Worm (Caenorhabditis elegans) whole organism, L4 larva: ENCODE data around the gene mam-7.

ENCODE experiments used
- D1046.2 ChIP-seq: fragments of 200-800 bp; sonication (Bioruptor generic); IDR thresholded peaks from 2 replicates; pipeline ENCODE4 v1.3.6; 2022; ENCODE audit warnings: missing genetic modification characterization, missing compliant biosample characterization
- F10B5.3 ChIP-seq: sonication (generic microtip); optimal IDR thresholded peaks from 2 replicates; lab custom pipeline; 2016; ENCODE audit warnings: mild to moderate bottlenecking, missing genetic modification characterization, missing compliant biosample characterization
- F26F4.8 ChIP-seq: fragments of 200-800 bp; sonication (Bioruptor generic); conservative IDR thresholded peaks from 2 replicates; pipeline ENCODE4 v1.3.6; 2022; ENCODE audit warnings: missing genetic modification characterization, missing compliant biosample characterization
- F44E2.7 ChIP-seq: fragments of 200-800 bp; sonication (Bioruptor generic); IDR thresholded peaks from 2 replicates; pipeline ENCODE4 v2.1.2; 2022; ENCODE audit warnings: missing genetic modification characterization, missing compliant biosample characterization
- R02D3.7 ChIP-seq: fragments of 150-350 bp; sonication (generic microtip); optimal IDR thresholded peaks from 3 replicates; lab custom pipeline; 2014; ENCODE audit warnings: missing biosample characterization, missing genetic modification characterization
- Y48G9A.11 ChIP-seq: fragments of 200-800 bp; sonication (Bioruptor generic); IDR thresholded peaks from 2 replicates; pipeline ENCODE4 v1.3.6; 2022; ENCODE audit warnings: missing genetic modification reagents, missing genetic modification characterization, missing compliant biosample characterization
- Y5F2A.4 ChIP-seq: fragments of 200-800 bp; sonication (Bioruptor generic); optimal IDR thresholded peaks from 2 replicates; lab custom pipeline; 2018; ENCODE audit warnings: mild to moderate bottlenecking, missing genetic modification characterization, missing compliant biosample characterization
- Y75B8A.6 ChIP-seq: fragments of 200-800 bp; sonication (Bioruptor generic); IDR thresholded peaks from 2 replicates; pipeline ENCODE4 v1.3.6; 2022; ENCODE audit warnings: missing genetic modification reagents, missing genetic modification characterization, missing compliant biosample characterization
- ZK546.5 ChIP-seq, 2 experiments: sonication (generic microtip); optimal IDR thresholded peaks; 2 replicates each; lab custom pipeline; 2017; ENCODE audit warnings: missing biosample characterization in 2 of 2, missing genetic modification characterization in 2 of 2
- aha-1 ChIP-seq: fragments of 150-350 bp; peaks from one replicate; lab custom pipeline; 2014; ENCODE audit warnings: missing biosample characterization, missing genetic modification characterization
- arid-1 ChIP-seq: fragments of 200-800 bp; sonication (Bioruptor generic); conservative IDR thresholded peaks from 2 replicates; pipeline ENCODE4 v1.3.6; 2022; ENCODE audit warnings: missing genetic modification reagents, missing genetic modification characterization, missing compliant biosample characterization
- ceh-28 ChIP-seq: fragments of 150-350 bp; optimal IDR thresholded peaks from 2 replicates; lab custom pipeline; 2014; ENCODE audit warnings: missing biosample characterization, missing genetic modification reagents, missing genetic modification characterization
- cey-2 ChIP-seq: sonication (generic microtip); optimal IDR thresholded peaks from 3 replicates; lab custom pipeline; 2017; ENCODE audit warnings: missing genetic modification characterization, mild to moderate bottlenecking, missing compliant biosample characterization, antibody characterized with exemption, borderline replicate concordance; ENCODE audit not compliant: insufficient read depth
- ctbp-1 ChIP-seq: fragments of 200-800 bp; sonication (Bioruptor generic); IDR thresholded peaks from 2 replicates; pipeline ENCODE4 v1.3.6; 2022; ENCODE audit warnings: missing genetic modification reagents, missing genetic modification characterization, missing compliant biosample characterization
- daf-16 ChIP-seq, 3 experiments: sonication (generic microtip); optimal IDR thresholded peaks; 2 replicates each; lab custom pipeline; 2016 to 2017; ENCODE audit warnings: missing genetic modification characterization in 3 of 3, missing genetic modification reagents in 3 of 3, mild to moderate bottlenecking in 2 of 3, missing compliant biosample characterization in 2 of 3, missing biosample characterization in 1 of 3, moderate library complexity in 1 of 3
- daf-8 ChIP-seq: fragments of 200-800 bp; sonication (Bioruptor generic); IDR thresholded peaks from 2 replicates; pipeline ENCODE4 v1.3.6; 2022; ENCODE audit warnings: missing genetic modification characterization, missing compliant biosample characterization
- dmd-6 ChIP-seq: fragments of 200-800 bp; sonication (Bioruptor generic); IDR thresholded peaks from 2 replicates; pipeline ENCODE4 v1.3.6; 2022; ENCODE audit warnings: missing genetic modification reagents, missing genetic modification characterization, missing compliant biosample characterization
- dve-1 ChIP-seq: sonication (generic microtip); optimal IDR thresholded peaks from 2 replicates; lab custom pipeline; 2017; ENCODE audit warnings: antibody characterized with exemption, mild to moderate bottlenecking, missing genetic modification characterization, missing compliant biosample characterization; ENCODE audit not compliant: insufficient read depth
- egl-43 ChIP-seq: fragments of 200-800 bp; sonication (Bioruptor generic); IDR thresholded peaks from 2 replicates; pipeline ENCODE4 v1.3.6; 2022; ENCODE audit warnings: missing genetic modification reagents, missing genetic modification characterization, missing compliant biosample characterization
- hlh-11 ChIP-seq: fragments of 200-800 bp; sonication (Bioruptor generic); optimal IDR thresholded peaks from 2 replicates; lab custom pipeline; 2018; ENCODE audit warnings: mild to moderate bottlenecking, missing genetic modification characterization, missing compliant biosample characterization
- hlh-30 ChIP-seq: sonication (generic microtip); optimal IDR thresholded peaks from 2 replicates; lab custom pipeline; 2017; ENCODE audit warnings: antibody characterized with exemption, mild to moderate bottlenecking, missing genetic modification characterization, missing compliant biosample characterization; ENCODE audit not compliant: insufficient read depth
- lim-7 ChIP-seq: fragments of 200-800 bp; sonication (Bioruptor generic); IDR thresholded peaks from 2 replicates; pipeline ENCODE4 v1.3.6; 2022; ENCODE audit warnings: missing genetic modification characterization, missing compliant biosample characterization
- lin-1 ChIP-seq: fragments of 200-800 bp; sonication (Bioruptor generic); IDR thresholded peaks from 2 replicates; pipeline ENCODE4 v1.3.6; 2022; ENCODE audit warnings: missing genetic modification reagents, missing genetic modification characterization, missing compliant biosample characterization
- lin-15B ChIP-seq: fragments of 150-350 bp; sonication (generic microtip); optimal IDR thresholded peaks from 3 replicates; lab custom pipeline; 2014; ENCODE audit warnings: missing biosample characterization, missing genetic modification characterization
- lin-38 ChIP-seq: fragments of 200-800 bp; sonication (Bioruptor generic); IDR thresholded peaks from 2 replicates; pipeline ENCODE4 v1.3.6; 2022; ENCODE audit warnings: missing genetic modification reagents, missing genetic modification characterization, missing compliant biosample characterization
- lin-39 ChIP-seq: fragments of 150-350 bp; optimal IDR thresholded peaks from 2 replicates; lab custom pipeline; 2014; ENCODE audit warnings: missing biosample characterization, missing genetic modification reagents, missing genetic modification characterization
- lir-3 ChIP-seq: sonication (generic microtip); optimal IDR thresholded peaks from 2 replicates; lab custom pipeline; 2016; ENCODE audit warnings: mild to moderate bottlenecking, missing genetic modification characterization, missing compliant biosample characterization
- mdt-29 ChIP-seq: fragments of 200-800 bp; sonication (Bioruptor generic); IDR thresholded peaks from 2 replicates; pipeline ENCODE4 v1.3.6; 2022; ENCODE audit warnings: missing genetic modification reagents, missing genetic modification characterization, missing compliant biosample characterization
- mep-1 ChIP-seq: fragments of 150-350 bp; sonication (generic microtip); optimal IDR thresholded peaks from 3 replicates; lab custom pipeline; 2014; ENCODE audit warnings: missing biosample characterization, missing genetic modification characterization
- mes-2 ChIP-seq: sonication (generic microtip); optimal IDR thresholded peaks from 2 replicates; lab custom pipeline; 2016; ENCODE audit warnings: missing genotype, mild to moderate bottlenecking, missing genetic modification characterization, missing compliant biosample characterization; ENCODE audit not compliant: poor library complexity, severe bottlenecking
- mxl-2 ChIP-seq: fragments of 200-800 bp; sonication (Bioruptor generic); conservative IDR thresholded peaks from 2 replicates; pipeline ENCODE4 v1.3.6; 2022; ENCODE audit warnings: missing genetic modification reagents, missing genetic modification characterization, missing compliant biosample characterization
- nhr-10 ChIP-seq: fragments of 150-350 bp; optimal IDR thresholded peaks from 2 replicates; lab custom pipeline; 2014; ENCODE audit warnings: missing biosample characterization, missing genetic modification characterization
- nhr-102 ChIP-seq: sonication (generic microtip); optimal IDR thresholded peaks from 2 replicates; lab custom pipeline; 2016; ENCODE audit warnings: mild to moderate bottlenecking, missing genetic modification characterization, moderate library complexity, missing compliant biosample characterization
- nhr-11 ChIP-seq: fragments of 150-350 bp; optimal IDR thresholded peaks from 2 replicates; lab custom pipeline; 2014; ENCODE audit warnings: missing biosample characterization, missing genetic modification characterization
- nhr-28 ChIP-seq: fragments of 150-350 bp; optimal IDR thresholded peaks from 2 replicates; lab custom pipeline; 2014; ENCODE audit warnings: missing biosample characterization, missing genetic modification characterization
- nhr-6 ChIP-seq: fragments of 150-350 bp; optimal IDR thresholded peaks from 2 replicates; lab custom pipeline; 2014; ENCODE audit warnings: missing biosample characterization, missing genetic modification characterization
- nhr-77 ChIP-seq: fragments of 150-350 bp; optimal IDR thresholded peaks from 2 replicates; lab custom pipeline; 2014; ENCODE audit warnings: missing biosample characterization, missing genetic modification characterization
- php-3 ChIP-seq: fragments of 200-800 bp; sonication (Bioruptor generic); IDR thresholded peaks from 2 replicates; pipeline ENCODE4 v1.3.6; 2022; ENCODE audit warnings: missing genetic modification reagents, missing genetic modification characterization, missing compliant biosample characterization
- set-16 ChIP-seq: fragments of 200-800 bp; sonication (Bioruptor generic); IDR thresholded peaks from 2 replicates; pipeline ENCODE4 v1.3.6; 2022; ENCODE audit warnings: missing genetic modification reagents, missing genetic modification characterization, missing compliant biosample characterization
- snpc-1.2 ChIP-seq: fragments of 200-800 bp; sonication (Bioruptor generic); IDR thresholded peaks from 2 replicates; pipeline ENCODE4 v1.3.6; 2022; ENCODE audit warnings: missing genetic modification reagents, missing genetic modification characterization, missing compliant biosample characterization
- snpc-4 ChIP-seq: fragments of 150-350 bp; optimal IDR thresholded peaks from 2 replicates; lab custom pipeline; 2014; ENCODE audit warnings: missing biosample characterization, missing genetic modification characterization
- spr-1 ChIP-seq: sonication (generic microtip); optimal IDR thresholded peaks from 2 replicates; lab custom pipeline; 2016; ENCODE audit warnings: mild to moderate bottlenecking, missing genetic modification characterization, missing compliant biosample characterization
- spr-3 ChIP-seq: fragments of 200-800 bp; sonication (Bioruptor generic); optimal IDR thresholded peaks from 2 replicates; lab custom pipeline; 2018; ENCODE audit warnings: mild to moderate bottlenecking, missing genetic modification characterization, missing compliant biosample characterization
- tra-1 ChIP-seq: fragments of 200-800 bp; sonication (Bioruptor generic); IDR thresholded peaks from 2 replicates; pipeline ENCODE4 v1.3.6; 2022; ENCODE audit warnings: missing genetic modification reagents, missing genetic modification characterization, missing compliant biosample characterization
- unc-39 ChIP-seq: sonication (generic microtip); optimal IDR thresholded peaks from 2 replicates; lab custom pipeline; 2017; ENCODE audit warnings: missing biosample characterization, missing genetic modification characterization
- zag-1 ChIP-seq: fragments of 150-350 bp; optimal IDR thresholded peaks from 2 replicates; lab custom pipeline; 2014; ENCODE audit warnings: missing biosample characterization, missing genetic modification characterization
- zfp-2 ChIP-seq: sonication (generic microtip); optimal IDR thresholded peaks from 2 replicates; lab custom pipeline; 2016; ENCODE audit warnings: mild to moderate bottlenecking, missing genetic modification characterization, missing compliant biosample characterization
- zfp-3 ChIP-seq: fragments of 200-800 bp; sonication (Bioruptor generic); conservative IDR thresholded peaks from 2 replicates; pipeline ENCODE4 v1.3.6; 2022; ENCODE audit warnings: missing genetic modification reagents, missing genetic modification characterization, missing compliant biosample characterization
- zip-2 ChIP-seq: fragments of 150-350 bp; optimal IDR thresholded peaks from 2 replicates; lab custom pipeline; 2014; ENCODE audit warnings: missing biosample characterization, missing genetic modification characterization

mam-7 gene

DNA sequence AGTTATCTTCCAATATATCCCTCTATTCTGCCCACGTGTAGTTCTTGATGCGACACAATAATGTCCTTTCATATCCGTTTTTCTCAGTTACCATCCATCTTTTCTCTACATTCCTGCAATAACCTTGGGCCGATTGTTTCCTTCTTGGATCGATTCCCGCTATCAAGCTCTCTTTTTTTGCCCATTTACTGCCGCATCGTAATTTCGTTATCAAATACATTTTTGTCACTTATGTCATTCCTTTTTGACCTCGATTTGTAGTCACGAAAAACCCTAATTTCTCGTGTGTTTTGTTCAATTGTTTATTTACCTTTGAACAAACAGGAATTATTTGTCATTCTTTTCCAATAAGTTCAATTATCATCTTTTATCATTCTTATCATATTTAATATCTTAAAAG is 43.0 kb upstream of the mam-7 start (continued):
- peak; percentile 63 for TF ChIP-seq dmd-6 (GFP tag; lab: Robert Waterston, UW)
- peak; percentile 33 for TF ChIP-seq nhr-77
- TF ChIP-seq mxl-2 (GFP tag; lab: Robert Waterston, UW) = no peak
- peak; percentile 65 for TF ChIP-seq php-3 (GFP tag; lab: Robert Waterston, UW)
- peak; percentile 10 for TF ChIP-seq nhr-102 (tag; lab: Kevin White, UChicago)
- TF ChIP-seq dve-1 (tag; lab: Kevin White, UChicago) = peak; percentile 85
- TF ChIP-seq F10B5.3 (tag; lab: Kevin White, UChicago) = no peak
- TF ChIP-seq snpc-1.2 (GFP tag; lab: Robert Waterston, UW) = no peak
- TF ChIP-seq lin-1 (GFP tag; lab: Robert Waterston, UW) = no peak
- TF ChIP-seq, all 104 proteins: peak for 15

DNA sequence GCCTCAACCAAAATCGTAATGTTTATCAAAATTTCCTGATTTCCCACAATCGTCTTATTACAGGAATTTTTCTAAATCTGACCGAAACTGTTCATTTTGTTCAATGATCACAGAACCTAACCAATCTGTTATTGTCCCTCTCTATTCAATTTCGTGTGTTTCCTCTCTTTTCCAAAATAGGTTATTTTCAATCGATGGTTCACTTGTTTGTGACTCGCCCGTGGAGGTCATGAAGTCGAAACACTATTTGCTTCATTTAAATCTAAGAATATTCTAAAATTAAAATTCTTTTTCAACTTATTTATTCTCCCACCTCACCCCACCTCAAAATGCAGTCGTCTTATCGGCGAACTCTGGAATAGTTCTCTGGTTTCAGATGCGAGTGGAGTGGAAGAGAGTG is 42.1 kb upstream of the mam-7 start:
- no peak for TF ChIP-seq F26F4.8
- TF ChIP-seq unc-39 (tag; lab: Kevin White, UChicago) = no peak
- TF ChIP-seq zip-2 = no peak
- TF ChIP-seq nhr-77 = no peak
- peak; percentile 18 for TF ChIP-seq hlh-11 (tag; lab: Kevin White, UChicago)
- peak; percentile 10 for TF ChIP-seq nhr-10 (tag; lab: Kevin White, UChicago)
- TF ChIP-seq mxl-2 (GFP tag; lab: Robert Waterston, UW) = no peak
- no peak for TF ChIP-seq zfp-3 (GFP tag; lab: Robert Waterston, UW)
- no peak for TF ChIP-seq lim-7 (GFP tag; lab: Robert Waterston, UW)
- TF ChIP-seq zfp-2 (tag; lab: Kevin White, UChicago) = no peak
- no peak for TF ChIP-seq egl-43
- TF ChIP-seq snpc-4 (tag; lab: Kevin White, UChicago) = no peak
- no peak for TF ChIP-seq nhr-11 (tag; lab: Kevin White, UChicago)
- no peak for TF ChIP-seq zag-1 (tag; lab: Kevin White, UChicago)
- TF ChIP-seq Y75B8A.6 (GFP tag; lab: Robert Waterston, UW) = no peak
- no peak for TF ChIP-seq F44E2.7
- TF ChIP-seq lin-15B (tag; lab: Kevin White, UChicago) = no peak
- peak; percentile 39; the same call in 1 of the 2 replicates for TF ChIP-seq dmd-6 (GFP tag; lab: Robert Waterston, UW)
- TF ChIP-seq nhr-28 (tag; lab: Kevin White, UChicago) = peak; percentile 51
- no peak for TF ChIP-seq ctbp-1
- no peak for TF ChIP-seq Y5F2A.4 (GFP tag; lab: Kevin White, UChicago)
- no peak for TF ChIP-seq daf-16 (GFP tag; optimal IDR thresholded peaks at IDR 0.05; lab: Kevin White, UChicago)
- peak; percentile 62 for TF ChIP-seq daf-16 (tag; optimal IDR thresholded peaks at IDR 0.05; lab: Kevin White, UChicago)
- no peak for TF ChIP-seq spr-1 (tag; lab: Kevin White, UChicago)
- no peak for TF ChIP-seq cey-2 (tag; lab: Kevin White, UChicago)
- TF ChIP-seq arid-1 (GFP tag; lab: Robert Waterston, UW) = no peak
- TF ChIP-seq tra-1 = no peak
- TF ChIP-seq ceh-28 (tag; lab: Kevin White, UChicago) = no peak
- TF ChIP-seq dve-1 (tag; lab: Kevin White, UChicago) = peak; percentile 8
- no peak for TF ChIP-seq mep-1 (tag; lab: Kevin White, UChicago)
- TF ChIP-seq D1046.2 = no peak
- TF ChIP-seq nhr-6 (tag; lab: Kevin White, UChicago) = no peak

DNA sequence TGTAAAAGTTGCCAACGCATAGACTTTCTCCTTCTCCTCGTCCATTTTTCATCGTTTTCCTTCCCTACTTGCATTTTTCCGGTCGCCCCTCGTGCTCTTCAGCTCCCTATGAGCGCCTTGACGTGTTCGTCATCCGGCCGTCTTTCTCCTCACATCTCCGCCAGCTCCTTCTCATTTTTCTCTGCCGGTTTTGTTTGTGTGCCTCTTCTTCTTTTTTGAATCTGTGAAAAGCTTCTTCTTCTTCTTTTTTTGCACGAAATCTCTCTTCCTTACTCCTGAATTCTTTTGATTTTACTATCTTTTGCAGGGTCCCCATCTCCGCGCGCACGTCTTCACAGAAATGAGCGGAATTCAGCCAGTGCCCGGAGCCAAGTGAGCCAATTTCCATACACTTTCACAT is 41.4 kb upstream of the mam-7 start, which contains the start of gene K11H3.3:
K11H3.3 (plus strand) TSS at position 308 of the 400 bp plus-strand sequence.
- no peak for TF ChIP-seq lin-38 (GFP tag; lab: Robert Waterston, UW)
- peak; percentile 54 for TF ChIP-seq aha-1 (tag; lab: Kevin White, UChicago)
- TF ChIP-seq lin-39 = no peak
- no peak for TF ChIP-seq tra-1
- TF ChIP-seq Y48G9A.11 (GFP tag; lab: Robert Waterston, UW) = no peak
- peak; percentile 8 for TF ChIP-seq mep-1 (tag; lab: Kevin White, UChicago)
- no peak for TF ChIP-seq ZK546.5 (tag; optimal IDR thresholded peaks at IDR 0.05; lab: Kevin White, UChicago)
- TF ChIP-seq lin-15B (tag; lab: Kevin White, UChicago) = no peak
- TF ChIP-seq daf-8 (GFP tag; lab: Robert Waterston, UW) = no peak
- no peak for TF ChIP-seq lim-7 (GFP tag; lab: Robert Waterston, UW)
- TF ChIP-seq spr-3 (GFP tag; lab: Kevin White, UChicago) = no peak
- no peak for TF ChIP-seq R02D3.7
- TF ChIP-seq hlh-30 (tag; lab: Kevin White, UChicago) = peak; percentile 13
- TF ChIP-seq mes-2 (tag; lab: Kevin White, UChicago) = no peak
- TF ChIP-seq lir-3 (tag; lab: Kevin White, UChicago) = no peak
- TF ChIP-seq set-16 (GFP tag; lab: Robert Waterston, UW) = 0 out of 2 replicates have a peak, but pooled peaks have one; percentile 17
- no peak for TF ChIP-seq mdt-29 (GFP tag; lab: Robert Waterston, UW)
